Fruit fly (Drosophila melanogaster) whole organism, prepupa: ENCODE measurements around the gene yps.

ENCODE experiments used
- CG10631 ChIP-seq: fragments of 200-800 bp; sonication (Bioruptor generic); optimal IDR thresholded peaks from 2 replicates; lab custom pipeline; 2016; ENCODE audit warnings: missing biosample characterization, missing genetic modification characterization
- CG10669 ChIP-seq: fragments of 200-800 bp; sonication (Bioruptor generic); optimal IDR thresholded peaks from 3 replicates; lab custom pipeline; 2018; ENCODE audit warnings: missing biosample characterization, mild to moderate bottlenecking, missing genetic modification characterization, moderate library complexity
- CG11294 ChIP-seq: fragments of 200-800 bp; sonication (Bioruptor generic); IDR thresholded peaks from 2 replicates; pipeline ENCODE4 v1.3.6; 2022; ENCODE audit warnings: missing biosample characterization, missing genetic modification characterization
- CG11902 ChIP-seq: fragments of 200-800 bp; sonication (Bioruptor generic); optimal IDR thresholded peaks from 3 replicates; lab custom pipeline; 2016; ENCODE audit warnings: missing biosample characterization, missing genetic modification characterization
- CG15336 ChIP-seq: fragments of 200-800 bp; sonication (Bioruptor generic); IDR thresholded peaks from 2 replicates; pipeline ENCODE4 v1.3.6; 2022; ENCODE audit warnings: missing biosample characterization, missing genetic modification characterization
- CG1621 ChIP-seq: fragments of 200-800 bp; sonication (Bioruptor generic); optimal IDR thresholded peaks from 3 replicates; lab custom pipeline; 2018; ENCODE audit warnings: missing biosample characterization, mild to moderate bottlenecking, missing genetic modification characterization
- CG16779 ChIP-seq: fragments of 200-800 bp; sonication (Bioruptor generic); optimal IDR thresholded peaks from 3 replicates; lab custom pipeline; 2017; ENCODE audit warnings: missing biosample characterization, mild to moderate bottlenecking, missing genetic modification characterization
- CG31627 ChIP-seq: fragments of 200-800 bp; sonication (Bioruptor generic); optimal IDR thresholded peaks from 3 replicates; lab custom pipeline; 2016; ENCODE audit warnings: missing biosample characterization, missing genetic modification characterization
- CG4318 ChIP-seq: fragments of 200-800 bp; sonication (Bioruptor generic); optimal IDR thresholded peaks from 3 replicates; lab custom pipeline; 2017; ENCODE audit warnings: missing biosample characterization, mild to moderate bottlenecking, missing genetic modification characterization
- CG6163 ChIP-seq: fragments of 200-800 bp; sonication (Bioruptor generic); IDR thresholded peaks from 3 replicates; pipeline ENCODE4 v1.3.6; 2022; ENCODE audit warnings: missing biosample characterization, missing genetic modification characterization
- CG6276 ChIP-seq: fragments of 200-800 bp; sonication (Bioruptor generic); optimal IDR thresholded peaks from 2 replicates; lab custom pipeline; 2017; ENCODE audit warnings: missing biosample characterization, mild to moderate bottlenecking, missing genetic modification characterization
- CG6792 ChIP-seq: fragments of 200-800 bp; sonication (Bioruptor generic); optimal IDR thresholded peaks from 3 replicates; lab custom pipeline; 2016; ENCODE audit warnings: missing biosample characterization, missing genetic modification characterization
- CG6808 ChIP-seq: fragments of 200-800 bp; sonication (Bioruptor generic); optimal IDR thresholded peaks from 3 replicates; lab custom pipeline; 2017; ENCODE audit warnings: missing biosample characterization, missing genetic modification characterization, mild to moderate bottlenecking, moderate library complexity, missing genetic modification reagents
- CG6854 ChIP-seq: fragments of 200-800 bp; sonication (Bioruptor generic); optimal IDR thresholded peaks from 2 replicates; lab custom pipeline; 2017; ENCODE audit warnings: missing biosample characterization, mild to moderate bottlenecking, missing genetic modification characterization
- CG8119 ChIP-seq: fragments of 200-800 bp; sonication (Bioruptor generic); IDR thresholded peaks from 3 replicates; pipeline ENCODE4 v1.3.6; 2022; ENCODE audit warnings: missing biosample characterization, missing genetic modification characterization
- CG8319 ChIP-seq: fragments of 200-800 bp; sonication (Bioruptor generic); optimal IDR thresholded peaks from 3 replicates; lab custom pipeline; 2016; ENCODE audit warnings: missing biosample characterization, missing genetic modification characterization
- CG8632 ChIP-seq: fragments of 200-800 bp; sonication (Bioruptor generic); optimal IDR thresholded peaks from 3 replicates; lab custom pipeline; 2016; ENCODE audit warnings: missing biosample characterization, missing genetic modification characterization
- CG9139 ChIP-seq: fragments of 200-800 bp; sonication (Bioruptor generic); optimal IDR thresholded peaks from 3 replicates; lab custom pipeline; 2017; ENCODE audit warnings: missing biosample characterization, mild to moderate bottlenecking, missing genetic modification characterization
- Eip75B ChIP-seq: fragments of 200-800 bp; sonication (Bioruptor generic); optimal IDR thresholded peaks from 3 replicates; lab custom pipeline; 2016; ENCODE audit warnings: missing biosample characterization, missing genetic modification characterization
- Eip78C ChIP-seq: fragments of 200-800 bp; sonication (Bioruptor generic); peaks from one replicate; lab custom pipeline; 2016; ENCODE audit warnings: missing biosample characterization, missing genetic modification characterization
- Eip93F ChIP-seq: fragments of 200-800 bp; sonication (Bioruptor generic); optimal IDR thresholded peaks from 2 replicates; lab custom pipeline; 2016; ENCODE audit warnings: missing biosample characterization, mild to moderate bottlenecking, missing genetic modification characterization
- Ets96B ChIP-seq: fragments of 200-800 bp; optimal IDR thresholded peaks from 2 replicates; lab custom pipeline; 2019; ENCODE audit warnings: missing biosample characterization, mild to moderate bottlenecking, missing genetic modification characterization, moderate library complexity
- Hr4 ChIP-seq: fragments of 200-800 bp; sonication (Bioruptor generic); optimal IDR thresholded peaks from 3 replicates; lab custom pipeline; 2016; ENCODE audit warnings: missing biosample characterization, missing genetic modification characterization
- Lpt ChIP-seq: fragments of 200-800 bp; sonication (Bioruptor generic); optimal IDR thresholded peaks from 3 replicates; lab custom pipeline; 2016; ENCODE audit warnings: missing biosample characterization, missing genetic modification characterization
- Met ChIP-seq: fragments of 200-800 bp; sonication (Bioruptor generic); optimal IDR thresholded peaks from 3 replicates; lab custom pipeline; 2016; ENCODE audit warnings: missing biosample characterization, missing genetic modification characterization
- OdsH ChIP-seq: fragments of 200-800 bp; sonication (Bioruptor generic); optimal IDR thresholded peaks from 3 replicates; lab custom pipeline; 2016; ENCODE audit warnings: missing biosample characterization, missing genetic modification characterization
- Smox ChIP-seq: fragments of 200-800 bp; sonication (Bioruptor generic); optimal IDR thresholded peaks from 3 replicates; lab custom pipeline; 2016; ENCODE audit warnings: missing biosample characterization, missing genetic modification characterization
- Sox14 ChIP-seq: fragments of 200-800 bp; sonication (Bioruptor generic); optimal IDR thresholded peaks from 3 replicates; lab custom pipeline; 2016; ENCODE audit warnings: missing biosample characterization, missing genetic modification characterization
- Sox15 ChIP-seq: fragments of 200-800 bp; sonication (Bioruptor generic); optimal IDR thresholded peaks from 3 replicates; lab custom pipeline; 2016; ENCODE audit warnings: missing biosample characterization, missing genetic modification characterization
- achi ChIP-seq: fragments of 200-800 bp; sonication (Bioruptor generic); optimal IDR thresholded peaks from 3 replicates; lab custom pipeline; 2016; ENCODE audit warnings: missing biosample characterization, missing genetic modification characterization
- acj6 ChIP-seq: fragments of 200-800 bp; sonication (Bioruptor generic); optimal IDR thresholded peaks from 3 replicates; lab custom pipeline; 2016; ENCODE audit warnings: missing biosample characterization, missing genetic modification characterization
- cyc ChIP-seq: fragments of 200-800 bp; sonication (Bioruptor generic); optimal IDR thresholded peaks from 3 replicates; lab custom pipeline; 2016; ENCODE audit warnings: missing biosample characterization, missing genetic modification characterization
- dsx ChIP-seq: fragments of 200-800 bp; optimal IDR thresholded peaks from 3 replicates; lab custom pipeline; 2019; ENCODE audit warnings: missing biosample characterization, mild to moderate bottlenecking, missing genetic modification characterization, moderate library complexity; ENCODE audit not compliant: poor library complexity, severe bottlenecking
- esn ChIP-seq: fragments of 200-800 bp; sonication (Bioruptor generic); optimal IDR thresholded peaks from 2 replicates; lab custom pipeline; 2016; ENCODE audit warnings: missing biosample characterization, mild to moderate bottlenecking, missing genetic modification characterization, moderate library complexity
- fd59A ChIP-seq: fragments of 200-800 bp; sonication (Bioruptor generic); optimal IDR thresholded peaks from 2 replicates; lab custom pipeline; 2017; ENCODE audit warnings: missing biosample characterization, mild to moderate bottlenecking, missing genetic modification characterization, missing genetic modification reagents
- fd85E ChIP-seq: fragments of 200-800 bp; sonication (Bioruptor generic); optimal IDR thresholded peaks from 3 replicates; lab custom pipeline; 2016; ENCODE audit warnings: missing biosample characterization, missing genetic modification characterization
- fkh ChIP-seq: fragments of 200-800 bp; sonication (Bioruptor generic); optimal IDR thresholded peaks from 3 replicates; lab custom pipeline; 2017; ENCODE audit warnings: missing biosample characterization, mild to moderate bottlenecking, missing genetic modification characterization, moderate library complexity
- lz ChIP-seq: fragments of 200-800 bp; sonication (Bioruptor generic); optimal IDR thresholded peaks from 3 replicates; lab custom pipeline; 2016; ENCODE audit warnings: missing biosample characterization, missing genetic modification characterization
- net ChIP-seq: fragments of 200-800 bp; sonication (Bioruptor generic); optimal IDR thresholded peaks from 3 replicates; lab custom pipeline; 2016; ENCODE audit warnings: missing biosample characterization, missing genetic modification characterization
- pdm3 ChIP-seq: fragments of 200-800 bp; sonication (Bioruptor generic); optimal IDR thresholded peaks from 3 replicates; lab custom pipeline; 2016; ENCODE audit warnings: missing biosample characterization, missing genetic modification characterization
- salr ChIP-seq, 2 experiments: fragments of 200-800 bp; sonication (Bioruptor generic); optimal IDR thresholded peaks; 3 replicates each; lab custom pipeline; 2016 to 2018; ENCODE audit warnings: missing biosample characterization in 2 of 2, missing genetic modification characterization in 2 of 2, mild to moderate bottlenecking in 1 of 2
- spab ChIP-seq: fragments of 200-800 bp; sonication (Bioruptor generic); optimal IDR thresholded peaks from 2 replicates; lab custom pipeline; 2017; ENCODE audit warnings: missing biosample characterization, mild to moderate bottlenecking, missing genetic modification characterization, missing genetic modification reagents
- ss ChIP-seq, 2 experiments: fragments of 200-800 bp; sonication (Bioruptor generic); optimal IDR thresholded peaks; 2 replicates in 1 of 2; 3 replicates in 1 of 2; lab custom pipeline; 2017 to 2018; ENCODE audit warnings: mild to moderate bottlenecking in 2 of 2, missing biosample characterization in 2 of 2, missing genetic modification characterization in 2 of 2, moderate library complexity in 1 of 2
- svp ChIP-seq: fragments of 200-800 bp; sonication (Bioruptor generic); peaks from one replicate; lab custom pipeline; 2016; ENCODE audit warnings: missing biosample characterization, missing genetic modification characterization

Gene yps

dm6 chr3L:12078551-12079318, 46.2 kb downstream of the yps start:
- TF ChIP-seq dsx (no peak), ss (GFP tag; optimal IDR thresholded peaks at IDR 0.05; lab: Kevin White, UChicago) (peak; percentile 28 to 54), Eip78C (GFP tag; lab: Kevin White, UChicago) (peak; percentile 69), CG6808 (GFP tag; lab: Kevin White, UChicago) (peak; percentile 28), svp (GFP tag; lab: Kevin White, UChicago) (peak; percentile 38), CG9139 (GFP tag; lab: Kevin White, UChicago) (peak; percentile 25), spab (GFP tag; lab: Kevin White, UChicago) (no peak), fkh (peak; percentile 91)

dm6 chr3L:12077953-12078352, 47.0 kb downstream of the yps start:
- no peak for TF ChIP-seq CG11294 (GFP tag; lab: Robert Waterston, UW)
- no peak for TF ChIP-seq fkh
- no peak for TF ChIP-seq salr (GFP tag; optimal IDR thresholded peaks at IDR 0.05; lab: Kevin White, UChicago)
- TF ChIP-seq CG8319 (GFP tag; lab: Kevin White, UChicago) = no peak
- TF ChIP-seq spab (GFP tag; lab: Kevin White, UChicago) = no peak
- no peak for TF ChIP-seq Hr4 (GFP tag; lab: Kevin White, UChicago)
- no peak for TF ChIP-seq esn (GFP tag; lab: Kevin White, UChicago)
- TF ChIP-seq Sox15 (GFP tag; lab: Kevin White, UChicago) = no peak
- no peak for TF ChIP-seq Lpt (GFP tag; lab: Kevin White, UChicago)
- TF ChIP-seq Met (GFP tag; lab: Kevin White, UChicago) = no peak
- TF ChIP-seq, all 60 proteins: peak for 0

dm6 chr3L:12077348-12077747, 47.6 kb downstream of the yps start:
- TF ChIP-seq CG10631 (peak; percentile 74), pdm3 (peak; percentile 83), acj6 (peak; percentile 86), OdsH (GFP tag; lab: Kevin White, UChicago) (peak; percentile 85), ss (GFP tag; optimal IDR thresholded peaks at IDR 0.05; lab: Kevin White, UChicago) (peak; percentile 60 to 71), Met (GFP tag; lab: Kevin White, UChicago) (peak; percentile 79), CG31627 (peak; percentile 67), CG6792 (GFP tag; lab: Kevin White, UChicago) (peak; percentile 71), CG4318 (peak; percentile 59), Eip93F (GFP tag; lab: Kevin White, UChicago) (peak; percentile 32), CG11902 (peak; percentile 62), achi (GFP tag; lab: Kevin White, UChicago) (peak; percentile 82), fd85E (GFP tag; lab: Kevin White, UChicago) (peak; percentile 24), fd59A (GFP tag; lab: Kevin White, UChicago) (peak; percentile 77), lz (GFP tag; lab: Kevin White, UChicago) (peak; percentile 61), net (GFP tag; lab: Kevin White, UChicago) (peak; percentile 78), Hr4 (GFP tag; lab: Kevin White, UChicago) (peak; percentile 89), CG1621 (tag; lab: Kevin White, UChicago) (peak; percentile 68), CG9139 (GFP tag; lab: Kevin White, UChicago) (peak; percentile 54), CG6808 (GFP tag; lab: Kevin White, UChicago) (peak; percentile 80), Smox (GFP tag; lab: Kevin White, UChicago) (peak; percentile 77), CG8119 (peak; percentile 89), CG8632 (GFP tag; lab: Kevin White, UChicago) (peak; percentile 79), Sox14 (GFP tag; lab: Kevin White, UChicago) (peak; percentile 83), cyc (GFP tag; lab: Kevin White, UChicago) (peak; percentile 71), dsx (peak; percentile 46), esn (GFP tag; lab: Kevin White, UChicago) (peak; percentile 78), CG6854 (GFP tag; lab: Kevin White, UChicago) (peak; percentile 24), CG8319 (GFP tag; lab: Kevin White, UChicago) (peak; percentile 68), Lpt (GFP tag; lab: Kevin White, UChicago) (peak; percentile 76), salr (GFP tag; optimal IDR thresholded peaks at IDR 0.05; lab: Kevin White, UChicago) (peak; percentile 34 to 82), CG15336 (peak; percentile 90), CG6163 (GFP tag; lab: Robert Waterston, UW) (peak; percentile 89), CG10669 (GFP tag; lab: Kevin White, UChicago) (peak; percentile 75), CG6276 (GFP tag; lab: Kevin White, UChicago) (peak; percentile 83), CG16779 (peak; percentile 53), fkh (no peak), Ets96B (tag; lab: Kevin White, UChicago) (peak; percentile 71), Eip75B (GFP tag; lab: Kevin White, UChicago) (peak; percentile 82)
